Worm (Caenorhabditis elegans) whole organism, young adult: ENCODE results near the gene rab-7.
A peak's percentile ranks its signal among the peaks of the same experiment; 100 is the strongest.

Experiments
- B0019.2 ChIP-seq: fragments of 200-800 bp; sonication (Bioruptor generic); conservative IDR thresholded peaks from 2 replicates; pipeline ENCODE4 v1.3.6; 2022; ENCODE audit warnings: missing genetic modification reagents, missing genetic modification characterization, missing compliant biosample characterization
- B0261.1 ChIP-seq: sonication (generic microtip); optimal IDR thresholded peaks from 2 replicates; lab custom pipeline; 2016; ENCODE audit warnings: mild to moderate bottlenecking, missing genetic modification characterization, moderate library complexity, missing compliant biosample characterization
- B0336.3 ChIP-seq: fragments of 200-800 bp; sonication (Bioruptor generic); IDR thresholded peaks from 2 replicates; pipeline ENCODE4 v1.3.6; 2022; ENCODE audit warnings: missing genetic modification characterization, missing compliant biosample characterization
- F10E7.11 ChIP-seq: sonication (generic microtip); optimal IDR thresholded peaks from 2 replicates; lab custom pipeline; 2017; ENCODE audit warnings: mild to moderate bottlenecking, missing genetic modification characterization, moderate library complexity, missing compliant biosample characterization
- F33H1.4 ChIP-seq: fragments of 200-800 bp; sonication (Bioruptor generic); IDR thresholded peaks from 2 replicates; pipeline ENCODE4 v1.3.6; 2022; ENCODE audit warnings: missing genetic modification reagents, missing genetic modification characterization, missing compliant biosample characterization
- F49E8.2 ChIP-seq: sonication (generic microtip); optimal IDR thresholded peaks from 3 replicates; lab custom pipeline; 2017; ENCODE audit warnings: missing genetic modification characterization, mild to moderate bottlenecking, missing compliant biosample characterization, antibody characterized with exemption, moderate library complexity; ENCODE audit not compliant: insufficient read depth
- F55B11.4 ChIP-seq: sonication (generic microtip); optimal IDR thresholded peaks from 2 replicates; lab custom pipeline; 2016; ENCODE audit warnings: missing compliant biosample characterization, missing genetic modification characterization, borderline replicate concordance; ENCODE audit not compliant: insufficient read depth
- T07F8.4 ChIP-seq: sonication (generic microtip); optimal IDR thresholded peaks from 2 replicates; lab custom pipeline; 2016; ENCODE audit warnings: mild to moderate bottlenecking, missing genetic modification characterization, moderate library complexity, missing compliant biosample characterization
- Y56A3A.18 ChIP-seq: fragments of 200-800 bp; sonication (Bioruptor generic); IDR thresholded peaks from 2 replicates; pipeline ENCODE4 v1.3.6; 2022; ENCODE audit warnings: missing genetic modification reagents, missing genetic modification characterization, missing compliant biosample characterization
- ama-1 ChIP-seq, 3 experiments: fragments of 150-350 bp in 1 of 3; sonication (generic microtip) in 2 of 3; optimal IDR thresholded peaks; 2 replicates each; lab custom pipeline; 2014 to 2018; ENCODE audit warnings: missing biosample characterization in 2 of 3, missing genetic modification characterization in 2 of 3, missing genetic modification reagents in 2 of 3
- aptf-3 ChIP-seq: fragments of 200-800 bp; sonication (Bioruptor generic); IDR thresholded peaks from 2 replicates; pipeline ENCODE4 v1.3.6; 2022; ENCODE audit warnings: missing genetic modification characterization, missing compliant biosample characterization
- ccch-3 ChIP-seq: fragments of 200-800 bp; sonication (Bioruptor generic); optimal IDR thresholded peaks from 2 replicates; lab custom pipeline; 2018; ENCODE audit warnings: mild to moderate bottlenecking, missing genetic modification characterization, missing compliant biosample characterization
- cebp-1 ChIP-seq, 2 experiments: fragments of 200-800 bp in 1 of 2; sonication (Bioruptor generic) in 1 of 2; sonication (generic microtip) in 1 of 2; IDR thresholded peaks in 1 of 2; optimal IDR thresholded peaks in 1 of 2; 2 replicates each; pipeline versions ENCODE4 v1.3.6 to Lab custom; 2017 to 2022; ENCODE audit warnings: missing compliant biosample characterization in 2 of 2, missing genetic modification characterization in 2 of 2, mild to moderate bottlenecking in 1 of 2, missing genetic modification reagents in 1 of 2, moderate library complexity in 1 of 2
- ceh-27 ChIP-seq: fragments of 200-800 bp; sonication (Bioruptor generic); optimal IDR thresholded peaks from 2 replicates; lab custom pipeline; 2018; ENCODE audit warnings: mild to moderate bottlenecking, missing genetic modification characterization, moderate library complexity, missing compliant biosample characterization
- ceh-40 ChIP-seq: fragments of 200-800 bp; sonication (Bioruptor generic); IDR thresholded peaks from 2 replicates; pipeline ENCODE4 v1.3.6; 2022; ENCODE audit warnings: missing genetic modification characterization, missing compliant biosample characterization
- dpff-1 ChIP-seq: sonication (generic microtip); optimal IDR thresholded peaks from 2 replicates; lab custom pipeline; 2017; ENCODE audit warnings: mild to moderate bottlenecking, missing genetic modification characterization, missing compliant biosample characterization
- dpl-1 ChIP-seq: fragments of 150-350 bp; optimal IDR thresholded peaks from 2 replicates; lab custom pipeline; 2014; ENCODE audit warnings: missing biosample characterization, missing genetic modification reagents, missing genetic modification characterization
- egl-18 ChIP-seq: fragments of 200-800 bp; sonication (Bioruptor generic); IDR thresholded peaks from 2 replicates; pipeline ENCODE4 v1.3.6; 2022; ENCODE audit warnings: missing genetic modification reagents, missing genetic modification characterization, missing compliant biosample characterization
- ets-4 ChIP-seq: fragments of 200-800 bp; sonication (Bioruptor generic); optimal IDR thresholded peaks from 2 replicates; lab custom pipeline; 2018; ENCODE audit warnings: mild to moderate bottlenecking, missing genetic modification characterization, missing compliant biosample characterization
- gei-17 ChIP-seq: fragments of 200-800 bp; sonication (Bioruptor generic); optimal IDR thresholded peaks from 2 replicates; lab custom pipeline; 2018; ENCODE audit warnings: mild to moderate bottlenecking, missing genetic modification characterization, missing compliant biosample characterization
- let-607 ChIP-seq, 2 experiments: fragments of 200-800 bp in 1 of 2; sonication (Bioruptor generic) in 1 of 2; sonication (generic microtip) in 1 of 2; optimal IDR thresholded peaks; 2 replicates each; lab custom pipeline; 2016 to 2018; ENCODE audit warnings: mild to moderate bottlenecking in 2 of 2, missing compliant biosample characterization in 2 of 2, missing genetic modification characterization in 2 of 2, moderate library complexity in 2 of 2, missing genotype in 1 of 2
- lin-26 ChIP-seq: fragments of 200-800 bp; sonication (Bioruptor generic); IDR thresholded peaks from 2 replicates; pipeline ENCODE4 v1.3.6; 2022; ENCODE audit warnings: missing genetic modification reagents, missing genetic modification characterization, missing compliant biosample characterization
- lin-35 ChIP-seq, 3 experiments: fragments of 150-350 bp in 2 of 3; sonication (generic microtip) in 1 of 3; optimal IDR thresholded peaks; 2 replicates each; lab custom pipeline; 2014 to 2018; ENCODE audit warnings: missing biosample characterization in 3 of 3, missing genetic modification characterization in 3 of 3, missing genetic modification reagents in 3 of 3
- lin-40 ChIP-seq: sonication (generic microtip); optimal IDR thresholded peaks from 2 replicates; lab custom pipeline; 2016; ENCODE audit warnings: missing genetic modification characterization, mild to moderate bottlenecking, missing compliant biosample characterization, missing genotype, missing genetic modification reagents
- lin-54 ChIP-seq: fragments of 200-800 bp; sonication (Bioruptor generic); optimal IDR thresholded peaks from 2 replicates; lab custom pipeline; 2018; ENCODE audit warnings: mild to moderate bottlenecking, missing genetic modification characterization, missing compliant biosample characterization
- madf-10 ChIP-seq: sonication (generic microtip); optimal IDR thresholded peaks from 2 replicates; lab custom pipeline; 2016; ENCODE audit warnings: mild to moderate bottlenecking, missing genetic modification characterization, missing compliant biosample characterization
- madf-8 ChIP-seq: fragments of 200-800 bp; sonication (Bioruptor generic); conservative IDR thresholded peaks from 2 replicates; pipeline ENCODE4 v1.3.6; 2022; ENCODE audit warnings: missing genetic modification reagents, missing genetic modification characterization, missing compliant biosample characterization
- mes-4 ChIP-seq: sonication (generic microtip); optimal IDR thresholded peaks from 2 replicates; lab custom pipeline; 2016; ENCODE audit warnings: missing genotype, missing genetic modification characterization, missing compliant biosample characterization
- mxl-1 ChIP-seq: sonication (generic microtip); optimal IDR thresholded peaks from 2 replicates; lab custom pipeline; 2016; ENCODE audit warnings: missing genetic modification characterization, missing compliant biosample characterization
- nfya-1 ChIP-seq: sonication (generic microtip); optimal IDR thresholded peaks from 2 replicates; lab custom pipeline; 2017; ENCODE audit warnings: antibody characterized with exemption, missing compliant biosample characterization, missing genetic modification characterization, borderline replicate concordance; ENCODE audit not compliant: insufficient read depth
- nfyb-1 ChIP-seq: fragments of 200-800 bp; sonication (Bioruptor generic); IDR thresholded peaks from 2 replicates; pipeline ENCODE4 v1.3.6; 2022; ENCODE audit warnings: missing genetic modification reagents, missing genetic modification characterization, missing compliant biosample characterization
- nhr-120 ChIP-seq: fragments of 200-800 bp; sonication (Bioruptor generic); IDR thresholded peaks from 2 replicates; pipeline ENCODE4 v1.3.6; 2022; ENCODE audit warnings: missing genetic modification characterization, missing compliant biosample characterization
- rcor-1 ChIP-seq: fragments of 200-800 bp; sonication (Bioruptor generic); IDR thresholded peaks from 2 replicates; pipeline ENCODE4 v1.3.6; 2022; ENCODE audit warnings: missing genetic modification reagents, missing genetic modification characterization, missing compliant biosample characterization
- sea-2 ChIP-seq: fragments of 200-800 bp; sonication (Bioruptor generic); IDR thresholded peaks from 2 replicates; pipeline ENCODE4 v1.3.6; 2022; ENCODE audit warnings: missing genetic modification characterization, missing compliant biosample characterization
- snpc-1.1 ChIP-seq: sonication (generic microtip); optimal IDR thresholded peaks from 2 replicates; lab custom pipeline; 2017; ENCODE audit warnings: missing genetic modification characterization, mild to moderate bottlenecking, missing compliant biosample characterization, antibody characterized with exemption, moderate library complexity, missing genotype, missing genetic modification reagents; ENCODE audit not compliant: insufficient read depth
- snpc-3.4 ChIP-seq: sonication (generic microtip); optimal IDR thresholded peaks from 2 replicates; lab custom pipeline; 2017; ENCODE audit warnings: missing genetic modification characterization, mild to moderate bottlenecking, missing compliant biosample characterization, antibody characterized with exemption, moderate library complexity, missing genotype, missing genetic modification reagents
- snpc-4 ChIP-seq, 5 experiments: fragments of 150-350 bp in 1 of 5; sonication (generic microtip) in 4 of 5; optimal IDR thresholded peaks; 2 replicates each; lab custom pipeline; 2014 to 2018; ENCODE audit warnings: missing genetic modification characterization in 5 of 5, missing biosample characterization in 3 of 5, antibody characterized with exemption in 2 of 5, mild to moderate bottlenecking in 2 of 5, missing compliant biosample characterization in 2 of 5, missing genotype in 2 of 5, moderate library complexity in 2 of 5, missing genetic modification reagents in 1 of 5
- tbp1 ChIP-seq: fragments of 200-800 bp; sonication (Bioruptor generic); optimal IDR thresholded peaks from 2 replicates; lab custom pipeline; 2018; ENCODE audit warnings: mild to moderate bottlenecking, missing genetic modification characterization, missing compliant biosample characterization
- tlf-1 ChIP-seq: fragments of 200-800 bp; sonication (Bioruptor generic); optimal IDR thresholded peaks from 2 replicates; lab custom pipeline; 2018; ENCODE audit warnings: mild to moderate bottlenecking, missing genetic modification characterization, missing compliant biosample characterization
- unc-130 ChIP-seq: sonication (generic microtip); optimal IDR thresholded peaks from 2 replicates; lab custom pipeline; 2016; ENCODE audit warnings: missing genetic modification reagents, missing genetic modification characterization, missing compliant biosample characterization
- unc-62 ChIP-seq: fragments of 150-350 bp; optimal IDR thresholded peaks from 2 replicates; lab custom pipeline; 2014; ENCODE audit warnings: missing biosample characterization, missing genetic modification reagents, missing genetic modification characterization
- zim-3 ChIP-seq: sonication (generic microtip); optimal IDR thresholded peaks from 2 replicates; lab custom pipeline; 2017; ENCODE audit warnings: mild to moderate bottlenecking, missing genetic modification characterization, moderate library complexity, missing compliant biosample characterization
- ztf-26 ChIP-seq: sonication (generic microtip); optimal IDR thresholded peaks from 2 replicates; lab custom pipeline; 2017; ENCODE audit warnings: missing genetic modification characterization, missing compliant biosample characterization
- ztf-28 ChIP-seq: fragments of 200-800 bp; sonication (Bioruptor generic); IDR thresholded peaks from 2 replicates; pipeline ENCODE4 v1.3.6; 2022; ENCODE audit warnings: missing genetic modification reagents, missing genetic modification characterization, missing compliant biosample characterization
- ztf-6 ChIP-seq: fragments of 200-800 bp; sonication (Bioruptor generic); IDR thresholded peaks from 2 replicates; pipeline ENCODE4 v1.3.6; 2022; ENCODE audit warnings: missing genetic modification reagents, missing genetic modification characterization, missing compliant biosample characterization

Gene rab-7

ce11 chrII:11958793-11959574, 7.7 kb downstream of the rab-7 start (continued):
- no peak for TF ChIP-seq snpc-4 (GFP tag; optimal IDR thresholded peaks at IDR 0.05; lab: Kevin White, UChicago)
- TF ChIP-seq snpc-4 (tag; optimal IDR thresholded peaks at IDR 0.05; lab: Kevin White, UChicago): peak in 3 of 4 experiments; percentile 12 to 43 (median 42)
- TF ChIP-seq mxl-1 (tag; lab: Kevin White, UChicago): no peak
- TF ChIP-seq gei-17 (GFP tag; lab: Kevin White, UChicago): no peak
- peak; percentile 48 for TF ChIP-seq lin-40 (tag; lab: Kevin White, UChicago)
- TF ChIP-seq aptf-3 (GFP tag; lab: Robert Waterston, UW): no peak
- 0 out of 2 replicates have a peak, but pooled peaks have one; percentile 30 for TF ChIP-seq B0019.2 (GFP tag; lab: Robert Waterston, UW)
- peak; percentile 81 for TF ChIP-seq B0261.1 (tag; lab: Kevin White, UChicago)
- no peak for TF ChIP-seq ztf-6 (GFP tag; lab: Robert Waterston, UW)
- TF ChIP-seq snpc-3.4 (tag; lab: Kevin White, UChicago): no peak
- no peak for TF ChIP-seq unc-130 (GFP tag; lab: Kevin White, UChicago)
- TF ChIP-seq snpc-1.1 (tag; lab: Kevin White, UChicago): no peak
- no peak for TF ChIP-seq madf-8
- TF ChIP-seq unc-62: no peak
- no peak for TF ChIP-seq tlf-1
- no peak for TF ChIP-seq F55B11.4
- TF ChIP-seq lin-54: peak; percentile 5
- no peak for TF ChIP-seq T07F8.4
- TF ChIP-seq F49E8.2 (tag; lab: Kevin White, UChicago): peak; percentile 32
- TF ChIP-seq cebp-1 (GFP tag; IDR thresholded peaks at IDR 0.05; lab: Robert Waterston, UW): no peak
- TF ChIP-seq cebp-1 (tag; optimal IDR thresholded peaks at IDR 0.05; lab: Kevin White, UChicago): no peak
- TF ChIP-seq mes-4 (tag; lab: Kevin White, UChicago): no peak
- no peak for TF ChIP-seq lin-26 (GFP tag; lab: Robert Waterston, UW)
- TF ChIP-seq rcor-1 (GFP tag; lab: Robert Waterston, UW): no peak
- no peak for TF ChIP-seq Y56A3A.18 (GFP tag; lab: Robert Waterston, UW)
- TF ChIP-seq sea-2 (GFP tag; lab: Robert Waterston, UW): no peak
- TF ChIP-seq zim-3 (tag; lab: Kevin White, UChicago): no peak
- no peak for TF ChIP-seq B0336.3 (GFP tag; lab: Robert Waterston, UW)
- no peak for TF ChIP-seq ceh-40 (GFP tag; lab: Robert Waterston, UW)
- TF ChIP-seq tbp1 (GFP tag; lab: Kevin White, UChicago): peak; percentile 89
- TF ChIP-seq nfyb-1: peak; percentile 59
- TF ChIP-seq nfya-1 (tag; lab: Kevin White, UChicago): no peak
- no peak for TF ChIP-seq ets-4
- no peak for TF ChIP-seq egl-18 (GFP tag; lab: Robert Waterston, UW)
- TF ChIP-seq ama-1 (optimal IDR thresholded peaks at IDR 0.05; lab: Kevin White, UChicago): no peak
- peak in 1 of 2 experiments; percentile 37 for TF ChIP-seq ama-1 (GFP tag; optimal IDR thresholded peaks at IDR 0.05; lab: Kevin White, UChicago)
- no peak for TF ChIP-seq ztf-28 (GFP tag; lab: Robert Waterston, UW)
- TF ChIP-seq let-607 (tag; optimal IDR thresholded peaks at IDR 0.05; lab: Kevin White, UChicago): no peak
- peak; percentile 30; the same call in 1 of the 2 replicates for TF ChIP-seq F33H1.4 (GFP tag; lab: Robert Waterston, UW)
- no peak for TF ChIP-seq ccch-3 (GFP tag; lab: Kevin White, UChicago)
- peak in 1 of 3 experiments; percentile 5 for TF ChIP-seq lin-35 (GFP tag; optimal IDR thresholded peaks at IDR 0.05; lab: Kevin White, UChicago)
- TF ChIP-seq madf-10 (tag; lab: Kevin White, UChicago): no peak
- TF ChIP-seq nhr-120: no peak
- TF ChIP-seq ceh-27 (GFP tag; lab: Kevin White, UChicago): peak; percentile 56
- no peak for TF ChIP-seq dpl-1 (GFP tag; lab: Kevin White, UChicago)
- TF ChIP-seq F10E7.11: no peak
- TF ChIP-seq ztf-26 (tag; lab: Kevin White, UChicago): peak; percentile 17
- no peak for TF ChIP-seq dpff-1 (tag; lab: Kevin White, UChicago)
